Worm (Caenorhabditis elegans) whole organism, late embryonic: ENCODE data around the gene F35A5.1.

Experiments used
- ceh-9 ChIP-seq: sonication (generic microtip); optimal IDR thresholded peaks from 2 replicates; lab custom pipeline; 2016; ENCODE audit warnings: mild to moderate bottlenecking, missing genetic modification characterization, inconsistent platforms, missing compliant biosample characterization
- che-1 ChIP-seq: sonication (generic microtip); optimal IDR thresholded peaks from 2 replicates; lab custom pipeline; 2016; ENCODE audit warnings: mild to moderate bottlenecking, missing genetic modification characterization, missing compliant biosample characterization
- eyg-1 ChIP-seq: sonication (generic microtip); optimal IDR thresholded peaks from 2 replicates; lab custom pipeline; 2016; ENCODE audit warnings: missing genotype, missing genetic modification characterization, missing compliant biosample characterization
- hlh-30 ChIP-seq: sonication (generic microtip); optimal IDR thresholded peaks from 2 replicates; lab custom pipeline; 2017; ENCODE audit warnings: antibody characterized with exemption, missing genetic modification characterization, missing compliant biosample characterization; ENCODE audit not compliant: insufficient read depth
- lim-6 ChIP-seq: sonication (generic microtip); optimal IDR thresholded peaks from 2 replicates; lab custom pipeline; 2016; ENCODE audit warnings: missing genetic modification characterization, missing compliant biosample characterization
- lin-11 ChIP-seq: fragments of 200-800 bp; sonication (Bioruptor generic); optimal IDR thresholded peaks from 2 replicates; lab custom pipeline; 2018; ENCODE audit warnings: mild to moderate bottlenecking, missing genetic modification characterization, missing compliant biosample characterization
- nhr-11 ChIP-seq: fragments of 150-350 bp; optimal IDR thresholded peaks from 2 replicates; lab custom pipeline; 2014; ENCODE audit warnings: missing biosample characterization, missing genetic modification characterization
- pqm-1 ChIP-seq: sonication (generic microtip); optimal IDR thresholded peaks from 2 replicates; lab custom pipeline; 2016; ENCODE audit warnings: missing genetic modification characterization, missing compliant biosample characterization
- rnt-1 ChIP-seq: sonication (generic microtip); optimal IDR thresholded peaks from 2 replicates; lab custom pipeline; 2016; ENCODE audit warnings: missing genetic modification characterization, missing compliant biosample characterization
- syd-9 ChIP-seq: sonication (generic microtip); optimal IDR thresholded peaks from 2 replicates; lab custom pipeline; 2016; ENCODE audit warnings: mild to moderate bottlenecking, missing genetic modification characterization, moderate library complexity, missing compliant biosample characterization
- unc-3 ChIP-seq, 2 experiments: fragments of 200-800 bp in 1 of 2; sonication (Bioruptor generic) in 1 of 2; sonication (generic microtip) in 1 of 2; conservative IDR thresholded peaks in 1 of 2; optimal IDR thresholded peaks in 1 of 2; 2 replicates each; pipeline versions ENCODE4 v1.3.6 to Lab custom; 2016 to 2022; ENCODE audit warnings: missing compliant biosample characterization in 2 of 2, missing genetic modification characterization in 2 of 2, missing genetic modification reagents in 1 of 2
- ztf-16 ChIP-seq: sonication (generic microtip); optimal IDR thresholded peaks from 2 replicates; lab custom pipeline; 2017; ENCODE audit warnings: missing genetic modification characterization, missing compliant biosample characterization

- TF ChIP-seq syd-9: no peak
- no peak for TF ChIP-seq lim-6 (tag; lab: Kevin White, UChicago)
- TF ChIP-seq nhr-11: no peak
- TF ChIP-seq rnt-1 (tag; lab: Kevin White, UChicago): no peak
- no peak for TF ChIP-seq che-1 (tag; lab: Kevin White, UChicago)
- TF ChIP-seq eyg-1 (tag; lab: Kevin White, UChicago): no peak
- TF ChIP-seq hlh-30 (tag; lab: Kevin White, UChicago): no peak
- no peak for TF ChIP-seq lin-11 (tag; lab: Kevin White, UChicago)
- TF ChIP-seq pqm-1 (tag; lab: Kevin White, UChicago): no peak
- TF ChIP-seq ceh-9 (tag; lab: Kevin White, UChicago): no peak
- TF ChIP-seq unc-3 (GFP tag; conservative IDR thresholded peaks at IDR 0.05; lab: Robert Waterston, UW): no peak
- no peak for TF ChIP-seq unc-3 (tag; optimal IDR thresholded peaks at IDR 0.05; lab: Kevin White, UChicago)
- TF ChIP-seq ztf-16 (tag; lab: Kevin White, UChicago): no peak
Measured at ce11 chrX:3791098-3791497, 16.2 kb upstream of the F35A5.1 start.
